Fruit fly (Drosophila melanogaster) whole organism, embryonic: Measurements from ENCODE around the gene CG32295.

Experiments
- Adf1 ChIP-seq: fragments of 200-800 bp; sonication (Bioruptor generic); IDR thresholded peaks from 2 replicates; pipeline ENCODE4 v1.3.6; 2022; ENCODE audit warnings: missing biosample characterization, missing genetic modification characterization
- Awh ChIP-seq: fragments of 200-800 bp; sonication (Bioruptor generic); IDR thresholded peaks from 2 replicates; pipeline ENCODE4, ENCODE4 v1.3.6; 2022; ENCODE audit warnings: missing biosample characterization, missing genetic modification characterization
- CG10366 ChIP-seq: fragments of 200-800 bp; sonication (Bioruptor generic); IDR thresholded peaks from 2 replicates; pipeline ENCODE4 v1.3.6; 2022; ENCODE audit warnings: missing biosample characterization, missing genetic modification characterization
- CG11093 ChIP-seq: fragments of 200-800 bp; sonication (Bioruptor generic); IDR thresholded peaks from 3 replicates; pipeline ENCODE4 v1.3.6; 2022; ENCODE audit warnings: missing biosample characterization, missing genetic modification characterization
- CG11456 ChIP-seq: fragments of 200-800 bp; sonication (Bioruptor generic); IDR thresholded peaks from 3 replicates; pipeline ENCODE4 v1.3.6; 2022; ENCODE audit warnings: missing biosample characterization, missing genetic modification characterization
- CG1233 ChIP-seq: fragments of 200-800 bp; sonication (Bioruptor generic); optimal IDR thresholded peaks from 4 replicates; lab custom pipeline; 2018; ENCODE audit warnings: missing biosample characterization, mild to moderate bottlenecking, missing genetic modification characterization
- CG12942 ChIP-seq: fragments of 200-800 bp; sonication (Bioruptor generic); optimal IDR thresholded peaks from 3 replicates; lab custom pipeline; 2016; ENCODE audit warnings: missing biosample characterization, missing genetic modification characterization
- CG13296 ChIP-seq: fragments of 200-800 bp; sonication (Bioruptor generic); optimal IDR thresholded peaks from 3 replicates; lab custom pipeline; 2018; ENCODE audit warnings: missing biosample characterization, mild to moderate bottlenecking, missing genetic modification characterization
- CG14441 ChIP-seq: fragments of 200-800 bp; sonication (Bioruptor generic); IDR thresholded peaks from 2 replicates; pipeline ENCODE4 v1.3.6; 2022; ENCODE audit warnings: missing biosample characterization, missing genetic modification characterization
- CG17359 ChIP-seq: fragments of 200-800 bp; sonication (Bioruptor generic); optimal IDR thresholded peaks from 3 replicates; lab custom pipeline; 2018; ENCODE audit warnings: missing biosample characterization, mild to moderate bottlenecking, missing genetic modification characterization, moderate library complexity
- CG17361 ChIP-seq: fragments of 200-800 bp; sonication (Bioruptor generic); IDR thresholded peaks from 3 replicates; pipeline ENCODE4 v1.3.6; 2022; ENCODE audit warnings: missing biosample characterization, missing genetic modification characterization
- CG18599 ChIP-seq: fragments of 200-800 bp; sonication (Bioruptor generic); optimal IDR thresholded peaks from 3 replicates; lab custom pipeline; 2017; ENCODE audit warnings: missing biosample characterization, missing genetic modification characterization, mild to moderate bottlenecking, moderate library complexity, missing genetic modification reagents
- CG2889 ChIP-seq: fragments of 200-800 bp; sonication (Bioruptor generic); IDR thresholded peaks from 3 replicates; pipeline ENCODE4 v1.3.6; 2022; ENCODE audit warnings: missing biosample characterization, missing genetic modification characterization
- CG32532 ChIP-seq: fragments of 200-800 bp; sonication (Bioruptor generic); IDR thresholded peaks from 2 replicates; pipeline ENCODE4 v1.3.6; 2022; ENCODE audit warnings: missing biosample characterization, missing genetic modification characterization
- CG32772 ChIP-seq: fragments of 200-800 bp; sonication (Bioruptor generic); IDR thresholded peaks from 2 replicates; pipeline ENCODE4 v1.3.6; 2022; ENCODE audit warnings: missing biosample characterization, missing genetic modification characterization
- CG34224 ChIP-seq: fragments of 200-800 bp; sonication (Bioruptor generic); IDR thresholded peaks from 3 replicates; pipeline ENCODE4 v1.3.6; 2022; ENCODE audit warnings: missing biosample characterization, missing genetic modification characterization; ENCODE audit not compliant: partially characterized antibody
- CG3847 ChIP-seq: fragments of 200-800 bp; sonication (Bioruptor generic); IDR thresholded peaks from 2 replicates; pipeline ENCODE4 v1.3.6; 2022; ENCODE audit warnings: missing biosample characterization, missing genetic modification characterization
- CG42726 ChIP-seq: fragments of 200-800 bp; sonication (Bioruptor generic); IDR thresholded peaks from 2 replicates; pipeline ENCODE4 v1.3.6; 2022; ENCODE audit warnings: missing biosample characterization, missing genetic modification characterization; ENCODE audit not compliant: partially characterized antibody
- CG4404 ChIP-seq: fragments of 200-800 bp; sonication (Bioruptor generic); IDR thresholded peaks from 2 replicates; pipeline ENCODE4 v1.3.6; 2022; ENCODE audit warnings: missing biosample characterization, missing genetic modification characterization
- CG4707 ChIP-seq: fragments of 200-800 bp; sonication (Bioruptor generic); optimal IDR thresholded peaks from 2 replicates; lab custom pipeline; 2018; ENCODE audit warnings: missing biosample characterization, mild to moderate bottlenecking, missing genetic modification characterization, moderate library complexity
- CG6689 ChIP-seq: fragments of 200-800 bp; sonication (Bioruptor generic); IDR thresholded peaks from 2 replicates; pipeline ENCODE4 v1.3.6; 2022; ENCODE audit warnings: missing biosample characterization, missing genetic modification characterization
- CG6813 ChIP-seq: fragments of 200-800 bp; sonication (Bioruptor generic); optimal IDR thresholded peaks from 2 replicates; lab custom pipeline; 2017; ENCODE audit warnings: missing biosample characterization, missing genetic modification characterization, mild to moderate bottlenecking, moderate library complexity, missing genetic modification reagents
- CG7745 ChIP-seq: fragments of 200-800 bp; sonication (Bioruptor generic); optimal IDR thresholded peaks from 2 replicates; lab custom pipeline; 2018; ENCODE audit warnings: missing biosample characterization, mild to moderate bottlenecking, missing genetic modification characterization, moderate library complexity
- CG7839 ChIP-seq: fragments of 200-800 bp; sonication (Bioruptor generic); optimal IDR thresholded peaks from 3 replicates; lab custom pipeline; 2018; ENCODE audit warnings: missing biosample characterization, mild to moderate bottlenecking, missing genetic modification characterization, moderate library complexity
- CG9932 ChIP-seq: fragments of 200-800 bp; sonication (Bioruptor generic); IDR thresholded peaks from 2 replicates; pipeline ENCODE4 v1.3.6; 2022; ENCODE audit warnings: missing biosample characterization, missing genetic modification characterization
- D ChIP-seq, 2 experiments: fragments of 200-800 bp in 1 of 2; fragments of >200 bp in 1 of 2; sonication (Bioruptor generic) in 1 of 2; optimal IDR thresholded peaks; 2 replicates in 1 of 2; 3 replicates in 1 of 2; lab custom pipeline; 2017; ENCODE audit warnings: mild to moderate bottlenecking in 1 of 2, missing biosample characterization in 1 of 2, missing genetic modification characterization in 1 of 2, missing genetic modification reagents in 1 of 2
- Dfd ChIP-seq, 2 experiments: fragments of >200 bp; optimal IDR thresholded peaks; 2 replicates each; lab custom pipeline; 2017; ENCODE audit warnings: missing biosample characterization in 2 of 2, missing genetic modification characterization in 2 of 2
- Dip3 ChIP-seq: fragments of 200-800 bp; sonication (Bioruptor generic); optimal IDR thresholded peaks from 3 replicates; lab custom pipeline; 2016; ENCODE audit warnings: missing biosample characterization, missing genetic modification characterization
- Eip74EF ChIP-seq, 2 experiments: fragments of 200-800 bp in 1 of 2; fragments of >200 bp in 1 of 2; sonication (Bioruptor generic) in 1 of 2; optimal IDR thresholded peaks; 2 replicates each; lab custom pipeline; 2017 to 2019; ENCODE audit warnings: missing biosample characterization in 2 of 2, missing genetic modification characterization in 2 of 2, mild to moderate bottlenecking in 1 of 2, moderate library complexity in 1 of 2
- Fer2 ChIP-seq: fragments of 200-800 bp; sonication (Bioruptor generic); optimal IDR thresholded peaks from 2 replicates; lab custom pipeline; 2018; ENCODE audit warnings: missing biosample characterization, mild to moderate bottlenecking, missing genetic modification characterization, moderate library complexity
- HmgD ChIP-seq: fragments of 200-800 bp; sonication (Bioruptor generic); optimal IDR thresholded peaks from 3 replicates; lab custom pipeline; 2016; ENCODE audit warnings: missing biosample characterization, missing genetic modification characterization
- Lhr ChIP-seq: fragments of 200-800 bp; sonication (Bioruptor generic); optimal IDR thresholded peaks from 3 replicates; lab custom pipeline; 2017; ENCODE audit warnings: mild to moderate bottlenecking, missing biosample characterization, missing genetic modification reagents, missing genetic modification characterization
- MTF-1 ChIP-seq: fragments of 200-800 bp; sonication (Bioruptor generic); optimal IDR thresholded peaks from 2 replicates; lab custom pipeline; 2018; ENCODE audit warnings: missing biosample characterization, mild to moderate bottlenecking, missing genetic modification characterization, borderline replicate concordance
- Ravus ChIP-seq: fragments of 200-800 bp; sonication (Bioruptor generic); IDR thresholded peaks from 2 replicates; pipeline ENCODE4 v1.3.6; 2022; ENCODE audit warnings: missing biosample characterization, missing genetic modification characterization
- TFAM ChIP-seq: fragments of 200-800 bp; sonication (Bioruptor generic); optimal IDR thresholded peaks from 2 replicates; lab custom pipeline; 2017; ENCODE audit warnings: missing biosample characterization, missing genetic modification characterization, inconsistent platforms
- al ChIP-seq: fragments of 200-800 bp; sonication (Bioruptor generic); IDR thresholded peaks from 2 replicates; pipeline ENCODE4 v1.3.6; 2022; ENCODE audit warnings: missing biosample characterization, missing genetic modification characterization
- bbx ChIP-seq: fragments of 200-800 bp; sonication (Bioruptor generic); IDR thresholded peaks from 2 replicates; pipeline ENCODE4 v1.3.6; 2022; ENCODE audit warnings: missing biosample characterization, missing genetic modification characterization; ENCODE audit not compliant: partially characterized antibody
- caup ChIP-seq: fragments of 200-800 bp; sonication (Bioruptor generic); optimal IDR thresholded peaks from 3 replicates; lab custom pipeline; 2017; ENCODE audit warnings: missing biosample characterization, mild to moderate bottlenecking, missing genetic modification characterization, moderate library complexity; ENCODE audit not compliant: severe bottlenecking
- crp ChIP-seq, 2 experiments: fragments of 200-800 bp; sonication (Bioruptor generic); optimal IDR thresholded peaks; 2 replicates in 1 of 2; 3 replicates in 1 of 2; lab custom pipeline; 2017; ENCODE audit warnings: missing biosample characterization in 2 of 2, missing genetic modification characterization in 2 of 2, mild to moderate bottlenecking in 1 of 2, moderate library complexity in 1 of 2
- gem ChIP-seq: fragments of 200-800 bp; sonication (Bioruptor generic); optimal IDR thresholded peaks from 2 replicates; lab custom pipeline; 2019; ENCODE audit warnings: missing biosample characterization, mild to moderate bottlenecking, missing genetic modification characterization, moderate library complexity
- jumu ChIP-seq: fragments of 200-800 bp; sonication (Bioruptor generic); optimal IDR thresholded peaks from 3 replicates; lab custom pipeline; 2016; ENCODE audit warnings: missing biosample characterization, missing genetic modification characterization
- lab ChIP-seq: fragments of 200-800 bp; sonication (Bioruptor generic); optimal IDR thresholded peaks from 3 replicates; lab custom pipeline; 2017; ENCODE audit warnings: missing biosample characterization, missing genetic modification characterization, mild to moderate bottlenecking, moderate library complexity, missing genetic modification reagents
- lbe ChIP-seq: fragments of 200-800 bp; sonication (Bioruptor generic); optimal IDR thresholded peaks from 2 replicates; lab custom pipeline; 2016; ENCODE audit warnings: missing biosample characterization, mild to moderate bottlenecking, missing genetic modification characterization
- nau ChIP-seq: fragments of 200-800 bp; sonication (Bioruptor generic); optimal IDR thresholded peaks from 3 replicates; lab custom pipeline; 2017; ENCODE audit warnings: missing biosample characterization, mild to moderate bottlenecking, missing genetic modification characterization, missing genetic modification reagents
- shn ChIP-seq: fragments of 200-800 bp; sonication (Bioruptor generic); optimal IDR thresholded peaks from 3 replicates; lab custom pipeline; 2016; ENCODE audit warnings: missing biosample characterization, missing genetic modification characterization
- sima ChIP-seq: fragments of 200-800 bp; sonication (Bioruptor generic); optimal IDR thresholded peaks from 2 replicates; lab custom pipeline; 2016; ENCODE audit warnings: missing biosample characterization, missing genetic modification characterization
- unc-4 ChIP-seq: fragments of 200-800 bp; sonication (Bioruptor generic); IDR thresholded peaks from 2 replicates; pipeline ENCODE4 v1.3.6; 2022; ENCODE audit warnings: missing biosample characterization, missing genetic modification characterization; ENCODE audit not compliant: partially characterized antibody
- wek ChIP-seq: fragments of 200-800 bp; sonication (Bioruptor generic); optimal IDR thresholded peaks from 3 replicates; lab custom pipeline; 2018; ENCODE audit warnings: missing biosample characterization, mild to moderate bottlenecking, missing genetic modification characterization, moderate library complexity
- yki ChIP-seq: fragments of >200 bp; optimal IDR thresholded peaks from 3 replicates; lab custom pipeline; 2018

CG32295 gene

DNA sequence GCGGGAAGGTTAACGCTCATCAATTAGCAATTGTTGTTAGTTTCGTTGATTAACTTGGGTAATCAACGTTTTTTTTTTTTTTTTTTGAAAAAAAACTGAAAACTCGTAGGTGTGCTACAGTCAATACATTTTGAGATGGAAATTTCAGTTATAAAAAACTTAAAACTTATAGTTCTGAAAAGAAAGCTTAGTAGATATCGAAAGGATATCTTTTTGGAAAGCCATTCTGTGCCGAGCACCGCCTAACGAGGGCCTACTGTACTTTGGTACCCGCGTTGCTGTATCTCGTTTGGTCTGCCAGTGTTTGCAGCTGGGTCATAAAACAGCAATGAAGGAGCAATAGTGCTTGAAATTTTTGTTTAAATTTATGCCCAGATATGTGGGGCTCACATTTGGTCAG is 45.2 kb upstream of the CG32295 start (continued):
- TF ChIP-seq CG32772 (GFP tag; lab: Robert Waterston, UW), result peak; percentile 66
- TF ChIP-seq CG2889, result no peak
- TF ChIP-seq CG17361 (GFP tag; lab: Robert Waterston, UW), result no peak
- TF ChIP-seq CG17359 (tag; lab: Kevin White, UChicago), result peak; percentile 29
- TF ChIP-seq CG34224 (GFP tag; lab: Robert Waterston, UW), result no peak
- no peak for TF ChIP-seq caup (GFP tag; lab: Kevin White, UChicago)
- TF ChIP-seq CG1233 (GFP tag; lab: Kevin White, UChicago), result no peak
- no peak for TF ChIP-seq Lhr (GFP tag; lab: Kevin White, UChicago)
- no peak for TF ChIP-seq Dip3 (GFP tag; lab: Kevin White, UChicago)
- TF ChIP-seq CG3847 (GFP tag; lab: Robert Waterston, UW), result no peak
- TF ChIP-seq lab, result peak; percentile 72
- TF ChIP-seq nau (GFP tag; lab: Kevin White, UChicago), result peak; percentile 43
- no peak for TF ChIP-seq sima (GFP tag; lab: Kevin White, UChicago)
- no peak for TF ChIP-seq wek (GFP tag; lab: Kevin White, UChicago)
- TF ChIP-seq Fer2 (tag; lab: Kevin White, UChicago), result no peak
- TF ChIP-seq CG12942 (GFP tag; lab: Kevin White, UChicago), result no peak
- TF ChIP-seq al (GFP tag; lab: Robert Waterston, UW), result no peak
- 0 out of 2 replicates have a peak, but pooled peaks have one; percentile 15 for TF ChIP-seq CG4404 (GFP tag; lab: Robert Waterston, UW)
- TF ChIP-seq MTF-1 (GFP tag; lab: Kevin White, UChicago), result no peak
- TF ChIP-seq HmgD, result no peak
- no peak for TF ChIP-seq shn (GFP tag; lab: Kevin White, UChicago)
- no peak for TF ChIP-seq CG7745 (tag; lab: Kevin White, UChicago)
- TF ChIP-seq CG18599, result peak; percentile 63
- TF ChIP-seq CG11456 (GFP tag; lab: Robert Waterston, UW), result 0 out of 3 replicates have a peak, but pooled peaks have one; percentile 72
- peak; percentile 23 for TF ChIP-seq CG6813
- TF ChIP-seq CG11093 (GFP tag; lab: Robert Waterston, UW), result peak; percentile 26; the same call in 1 of the 3 replicates
- no peak for TF ChIP-seq CG42726 (GFP tag; lab: Robert Waterston, UW)
- no peak for TF ChIP-seq bbx (GFP tag; lab: Robert Waterston, UW)
- 0 out of 2 replicates have a peak, but pooled peaks have one; percentile 47 for TF ChIP-seq Awh (GFP tag; lab: Robert Waterston, UW)
- TF ChIP-seq CG10366 (GFP tag; lab: Robert Waterston, UW), result peak; percentile 47; the same call in 1 of the 2 replicates
- TF ChIP-seq lbe (GFP tag; lab: Kevin White, UChicago), result no peak
- peak; percentile 63 for TF ChIP-seq CG14441 (GFP tag; lab: Robert Waterston, UW)
- peak; percentile 35 for TF ChIP-seq gem (tag; lab: Kevin White, UChicago)
- TF ChIP-seq CG9932 (GFP tag; lab: Robert Waterston, UW), result 0 out of 2 replicates have a peak, but pooled peaks have one; percentile 37
- peak; percentile 4; the same call in 1 of the 2 replicates for TF ChIP-seq Ravus (GFP tag; lab: Robert Waterston, UW)
- no peak for TF ChIP-seq unc-4 (GFP tag; lab: Robert Waterston, UW)
- TF ChIP-seq jumu (GFP tag; lab: Kevin White, UChicago), result peak; percentile 8
- TF ChIP-seq crp (GFP tag; optimal IDR thresholded peaks at IDR 0.05; lab: Kevin White, UChicago), result no peak
- TF ChIP-seq TFAM (GFP tag; lab: Kevin White, UChicago), result no peak
- no peak for TF ChIP-seq yki (lab: Kevin White, UChicago)
- peak; percentile 64 for TF ChIP-seq CG6689 (GFP tag; lab: Robert Waterston, UW)
- TF ChIP-seq CG4707 (GFP tag; lab: Kevin White, UChicago), result no peak
- TF ChIP-seq CG32532 (GFP tag; lab: Robert Waterston, UW), result 0 out of 2 replicates have a peak, but pooled peaks have one; percentile 54
- TF ChIP-seq Eip74EF (GFP tag; optimal IDR thresholded peaks at IDR 0.05; lab: Kevin White, UChicago), result no peak
- peak; percentile 46 for TF ChIP-seq CG7839 (tag; lab: Kevin White, UChicago)
- no peak for TF ChIP-seq Dfd (GFP tag; optimal IDR thresholded peaks at IDR 0.05; lab: Kevin White, UChicago)
- TF ChIP-seq Adf1, result no peak
- no peak for TF ChIP-seq CG13296 (GFP tag; lab: Kevin White, UChicago)
- TF ChIP-seq D (optimal IDR thresholded peaks at IDR 0.05; lab: Kevin White, UChicago), result no peak
- no peak for TF ChIP-seq D (GFP tag; optimal IDR thresholded peaks at IDR 0.05; lab: Kevin White, UChicago)
